Fruit fly (Drosophila melanogaster): Measurements from ENCODE around the gene CtsF.
A peak's percentile ranks its signal among the peaks of the same experiment; 100 is the strongest.

- no peak for TF ChIP-seq jim (GFP tag; optimal IDR thresholded peaks at IDR 0.05)
- TF ChIP-seq CrebA (GFP tag; optimal IDR thresholded peaks at IDR 0.05; ENCODE audit: borderline replicate concordance): no peak
- no peak for TF ChIP-seq OdsH (GFP tag; optimal IDR thresholded peaks at IDR 0.05)
- TF ChIP-seq pan (optimal IDR thresholded peaks at IDR 0.05): no peak
- peak; percentile 26 for TF ChIP-seq rgr (GFP tag; optimal IDR thresholded peaks at IDR 0.05)
- peak; percentile 10 for TF ChIP-seq HLH106 (tag; optimal IDR thresholded peaks at IDR 0.05)
- no peak for TF ChIP-seq h (GFP tag; optimal IDR thresholded peaks at IDR 0.05)
- no peak for TF ChIP-seq Dfd (GFP tag; optimal IDR thresholded peaks at IDR 0.05)
- peak; percentile 92 for TF ChIP-seq Hnf4 (GFP tag; optimal IDR thresholded peaks at IDR 0.05)
- TF ChIP-seq Mio (GFP tag; optimal IDR thresholded peaks at IDR 0.05): no peak
Observed at dm6 chr3R:5223135-5223534, 28.4 kb downstream of the CtsF start, which contains the start of gene CG2604.

Data from whole organism, wandering third instar larva.